Fruit fly (Drosophila melanogaster) whole organism, embryonic: Measurements from ENCODE around the gene CG13605.

ENCODE experiments used
- Asciz ChIP-seq: fragments of 200-800 bp; sonication (Bioruptor generic); optimal IDR thresholded peaks from 2 replicates; lab custom pipeline; 2017; ENCODE audit warnings: missing biosample characterization, mild to moderate bottlenecking, missing genetic modification characterization, missing genetic modification reagents
- CG1024 ChIP-seq: fragments of 200-800 bp; sonication (Bioruptor generic); IDR thresholded peaks from 2 replicates; pipeline ENCODE4 v1.3.6; 2022; ENCODE audit warnings: missing biosample characterization, missing genetic modification characterization
- CG10267 ChIP-seq: fragments of 200-800 bp; sonication (Bioruptor generic); optimal IDR thresholded peaks from 2 replicates; lab custom pipeline; 2018; ENCODE audit warnings: missing biosample characterization, mild to moderate bottlenecking, missing genetic modification characterization, moderate library complexity
- CG10274 ChIP-seq: fragments of 200-800 bp; sonication (Bioruptor generic); optimal IDR thresholded peaks from 3 replicates; lab custom pipeline; 2017; ENCODE audit warnings: missing biosample characterization, mild to moderate bottlenecking, missing genetic modification characterization
- CG10565 ChIP-seq: fragments of 200-800 bp; sonication (Bioruptor generic); optimal IDR thresholded peaks from 3 replicates; lab custom pipeline; 2016; ENCODE audit warnings: missing biosample characterization, mild to moderate bottlenecking, missing genetic modification characterization
- CG12219 ChIP-seq: fragments of 200-800 bp; sonication (Bioruptor generic); optimal IDR thresholded peaks from 3 replicates; lab custom pipeline; 2018; ENCODE audit warnings: missing biosample characterization, mild to moderate bottlenecking, missing genetic modification characterization
- CG12659 ChIP-seq: fragments of 200-800 bp; sonication (Bioruptor generic); optimal IDR thresholded peaks from 3 replicates; lab custom pipeline; 2017; ENCODE audit warnings: mild to moderate bottlenecking, missing biosample characterization, missing genetic modification reagents, missing genetic modification characterization
- CG14050 ChIP-seq: fragments of 200-800 bp; sonication (Bioruptor generic); IDR thresholded peaks from 3 replicates; pipeline ENCODE4 v1.3.6; 2022; ENCODE audit warnings: missing biosample characterization, missing genetic modification characterization
- CG15479 ChIP-seq: fragments of 200-800 bp; sonication (Bioruptor generic); optimal IDR thresholded peaks from 3 replicates; lab custom pipeline; 2019; ENCODE audit warnings: missing biosample characterization, mild to moderate bottlenecking, missing genetic modification characterization, moderate library complexity
- CG1602 ChIP-seq: fragments of 200-800 bp; sonication (Bioruptor generic); optimal IDR thresholded peaks from 3 replicates; lab custom pipeline; 2016; ENCODE audit warnings: missing biosample characterization, missing genetic modification characterization
- CG16813 ChIP-seq: fragments of 200-800 bp; sonication (Bioruptor generic); IDR thresholded peaks from 3 replicates; pipeline ENCODE4 v1.3.6; 2022; ENCODE audit warnings: missing biosample characterization, missing genetic modification characterization; ENCODE audit not compliant: partially characterized antibody
- CG17568 ChIP-seq: fragments of 200-800 bp; sonication (Bioruptor generic); optimal IDR thresholded peaks from 2 replicates; lab custom pipeline; 2018; ENCODE audit warnings: missing biosample characterization, mild to moderate bottlenecking, missing genetic modification characterization, moderate library complexity
- CG17912 ChIP-seq: fragments of 200-800 bp; sonication (Bioruptor generic); optimal IDR thresholded peaks from 2 replicates; lab custom pipeline; 2018; ENCODE audit warnings: missing biosample characterization, mild to moderate bottlenecking, missing genetic modification characterization
- CG18476 ChIP-seq: fragments of 200-800 bp; sonication (Bioruptor generic); optimal IDR thresholded peaks from 2 replicates; lab custom pipeline; 2016; ENCODE audit warnings: missing biosample characterization, mild to moderate bottlenecking, missing genetic modification characterization
- CG2120 ChIP-seq: fragments of 200-800 bp; sonication (Bioruptor generic); optimal IDR thresholded peaks from 3 replicates; lab custom pipeline; 2016; ENCODE audit warnings: missing biosample characterization, missing genetic modification characterization
- CG2199 ChIP-seq: fragments of 200-800 bp; sonication (Bioruptor generic); IDR thresholded peaks from 3 replicates; pipeline ENCODE4 v1.3.6; 2022; ENCODE audit warnings: missing biosample characterization, missing genetic modification characterization
- CG32767 ChIP-seq: fragments of 200-800 bp; sonication (Bioruptor generic); IDR thresholded peaks from 2 replicates; pipeline ENCODE4 v1.3.6; 2022; ENCODE audit warnings: missing biosample characterization, missing genetic modification characterization
- CG3281 ChIP-seq: fragments of 200-800 bp; sonication (Bioruptor generic); optimal IDR thresholded peaks from 3 replicates; lab custom pipeline; 2017; ENCODE audit warnings: missing biosample characterization, mild to moderate bottlenecking, missing genetic modification characterization
- CG8281 ChIP-seq: fragments of 200-800 bp; sonication (Bioruptor generic); optimal IDR thresholded peaks from 2 replicates; lab custom pipeline; 2018; ENCODE audit warnings: missing biosample characterization, mild to moderate bottlenecking, missing genetic modification characterization, moderate library complexity
- Dad ChIP-seq: fragments of 200-800 bp; sonication (Bioruptor generic); optimal IDR thresholded peaks from 3 replicates; lab custom pipeline; 2016; ENCODE audit warnings: missing biosample characterization, missing genetic modification characterization
- Drgx ChIP-seq: fragments of 200-800 bp; sonication (Bioruptor generic); IDR thresholded peaks from 2 replicates; pipeline ENCODE4 v1.3.6; 2022; ENCODE audit warnings: missing biosample characterization, missing genetic modification characterization
- Ets65A ChIP-seq: fragments of 200-800 bp; sonication (Bioruptor generic); peaks from one replicate; lab custom pipeline; 2016; ENCODE audit warnings: missing biosample characterization, missing genetic modification characterization
- Fer3 ChIP-seq: fragments of 200-800 bp; sonication (Bioruptor generic); optimal IDR thresholded peaks from 2 replicates; lab custom pipeline; 2018; ENCODE audit warnings: missing biosample characterization, mild to moderate bottlenecking, missing genetic modification characterization, moderate library complexity
- GATAe ChIP-seq: fragments of 200-800 bp; sonication (Bioruptor generic); conservative IDR thresholded peaks from 2 replicates; pipeline ENCODE4 v1.3.6; 2022; ENCODE audit warnings: missing biosample characterization, missing genetic modification characterization
- H15 ChIP-seq: fragments of 200-800 bp; sonication (Bioruptor generic); IDR thresholded peaks from 3 replicates; pipeline ENCODE4 v1.3.6; 2022; ENCODE audit warnings: missing biosample characterization, missing genetic modification characterization
- Mad ChIP-seq: fragments of 200-800 bp; sonication (Bioruptor generic); optimal IDR thresholded peaks from 2 replicates; lab custom pipeline; 2016; ENCODE audit warnings: missing biosample characterization, missing genetic modification characterization
- Med ChIP-seq: fragments of 200-800 bp; sonication (Bioruptor generic); peaks from one replicate; lab custom pipeline; 2016; ENCODE audit warnings: missing biosample characterization, missing genetic modification characterization, mild to moderate bottlenecking, inconsistent platforms, moderate library complexity
- Meics ChIP-seq: fragments of 200-800 bp; sonication (Bioruptor generic); optimal IDR thresholded peaks from 2 replicates; lab custom pipeline; 2017; ENCODE audit warnings: missing biosample characterization, mild to moderate bottlenecking, missing genetic modification characterization
- Myb ChIP-seq: fragments of 200-800 bp; sonication (Bioruptor generic); optimal IDR thresholded peaks from 2 replicates; lab custom pipeline; 2016; ENCODE audit warnings: missing biosample characterization, missing genetic modification characterization
- NC2α ChIP-seq: fragments of 200-800 bp; sonication (Bioruptor generic); optimal IDR thresholded peaks from 2 replicates; lab custom pipeline; 2016; ENCODE audit warnings: missing biosample characterization, missing genetic modification characterization
- Sry-β ChIP-seq: fragments of 200-800 bp; sonication (Bioruptor generic); optimal IDR thresholded peaks from 2 replicates; lab custom pipeline; 2018; ENCODE audit warnings: missing biosample characterization, mild to moderate bottlenecking, missing genetic modification characterization, moderate library complexity
- TFAM ChIP-seq: fragments of 200-800 bp; sonication (Bioruptor generic); optimal IDR thresholded peaks from 2 replicates; lab custom pipeline; 2017; ENCODE audit warnings: missing biosample characterization, missing genetic modification characterization, inconsistent platforms
- Xrp1 ChIP-seq: fragments of 200-800 bp; sonication (Bioruptor generic); IDR thresholded peaks from 2 replicates; pipeline ENCODE4 v1.3.6; 2022; ENCODE audit warnings: missing biosample characterization, missing genetic modification characterization
- ase ChIP-seq: fragments of 200-800 bp; sonication (Bioruptor generic); IDR thresholded peaks from 3 replicates; pipeline ENCODE4 v1.3.6; 2022; ENCODE audit warnings: missing biosample characterization, missing genetic modification characterization
- bsh ChIP-seq, 2 experiments: fragments of 200-800 bp; sonication (Bioruptor generic); optimal IDR thresholded peaks; 2 replicates each; lab custom pipeline; 2017 to 2018; ENCODE audit warnings: mild to moderate bottlenecking in 2 of 2, missing biosample characterization in 2 of 2, missing genetic modification characterization in 2 of 2, moderate library complexity in 1 of 2
- caup ChIP-seq: fragments of 200-800 bp; sonication (Bioruptor generic); optimal IDR thresholded peaks from 3 replicates; lab custom pipeline; 2017; ENCODE audit warnings: missing biosample characterization, mild to moderate bottlenecking, missing genetic modification characterization, moderate library complexity; ENCODE audit not compliant: severe bottlenecking
- dmrt11E ChIP-seq: fragments of 200-800 bp; sonication (Bioruptor generic); optimal IDR thresholded peaks from 3 replicates; lab custom pipeline; 2018; ENCODE audit warnings: missing biosample characterization, mild to moderate bottlenecking, missing genetic modification characterization, moderate library complexity
- dysf ChIP-seq: fragments of 200-800 bp; sonication (Bioruptor generic); IDR thresholded peaks from 3 replicates; pipeline ENCODE4 v1.3.6; 2022; ENCODE audit warnings: missing biosample characterization, missing genetic modification characterization
- h ChIP-seq: fragments of >200 bp; optimal IDR thresholded peaks from 2 replicates; lab custom pipeline; 2017
- jigr1 ChIP-seq: fragments of 200-800 bp; sonication (Bioruptor generic); IDR thresholded peaks from 3 replicates; pipeline ENCODE4 v1.3.6; 2022; ENCODE audit warnings: missing biosample characterization, missing genetic modification characterization
- lmd ChIP-seq: fragments of 200-800 bp; sonication (Bioruptor generic); IDR thresholded peaks from 2 replicates; pipeline ENCODE4 v1.3.6; 2022; ENCODE audit warnings: missing biosample characterization, missing genetic modification characterization
- mam ChIP-seq: fragments of 200-800 bp; sonication (Bioruptor generic); optimal IDR thresholded peaks from 3 replicates; lab custom pipeline; 2016; ENCODE audit warnings: missing biosample characterization, missing genetic modification characterization
- mld ChIP-seq: fragments of 200-800 bp; sonication (Bioruptor generic); IDR thresholded peaks from 3 replicates; pipeline ENCODE4 v1.3.6; 2022; ENCODE audit warnings: missing biosample characterization, missing genetic modification characterization; ENCODE audit not compliant: partially characterized antibody
- seq ChIP-seq: fragments of 200-800 bp; sonication (Bioruptor generic); IDR thresholded peaks from 2 replicates; pipeline ENCODE4 v1.3.6; 2022; ENCODE audit warnings: missing biosample characterization, missing genetic modification characterization
- slou ChIP-seq: fragments of 200-800 bp; sonication (Bioruptor generic); optimal IDR thresholded peaks from 3 replicates; lab custom pipeline; 2016; ENCODE audit warnings: missing biosample characterization, missing genetic modification characterization

The CG13605 gene

dm6 chr3R:24148838-24149237, 36.6 kb upstream of the CG13605 start, which contains the start of gene Slimp (continued):
- TF ChIP-seq CG15479 (no peak), Sry-β (no peak), CG12219 (no peak), CG1602 (no peak), CG17912 (GFP tag; lab: Kevin White, UChicago) (no peak), Meics (GFP tag; lab: Kevin White, UChicago) (peak; percentile 17), Asciz (GFP tag; lab: Kevin White, UChicago) (no peak), lmd (no peak), caup (GFP tag; lab: Kevin White, UChicago) (no peak)

DNA sequence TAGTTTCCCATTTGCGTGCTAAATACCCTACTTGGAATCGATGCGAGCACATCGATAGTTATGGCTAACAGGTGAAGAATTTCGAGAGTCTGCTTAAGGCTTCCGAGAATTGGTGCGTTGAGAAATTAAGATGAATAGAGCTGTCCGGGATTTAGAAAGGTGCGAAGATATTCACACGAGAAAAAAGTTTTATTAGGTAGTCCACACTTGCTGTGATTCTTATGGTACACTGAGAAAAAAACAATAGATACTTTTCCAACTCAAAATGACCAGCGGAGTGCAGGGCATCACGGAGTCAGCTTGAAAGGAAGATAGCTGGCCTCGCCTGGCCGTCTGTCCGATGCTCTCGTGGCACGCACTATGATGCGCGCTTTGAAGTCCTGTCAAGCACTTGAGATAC, 32.4 kb upstream of the CG13605 start:
- no peak for TF ChIP-seq CG12659
- TF ChIP-seq CG10274 (GFP tag; lab: Kevin White, UChicago), result peak; percentile 58
- TF ChIP-seq Med (GFP tag; lab: Kevin White, UChicago), result peak; percentile 7
- peak in 1 of 2 experiments; percentile 86 for TF ChIP-seq bsh (GFP tag; optimal IDR thresholded peaks at IDR 0.05; lab: Kevin White, UChicago)

DNA sequence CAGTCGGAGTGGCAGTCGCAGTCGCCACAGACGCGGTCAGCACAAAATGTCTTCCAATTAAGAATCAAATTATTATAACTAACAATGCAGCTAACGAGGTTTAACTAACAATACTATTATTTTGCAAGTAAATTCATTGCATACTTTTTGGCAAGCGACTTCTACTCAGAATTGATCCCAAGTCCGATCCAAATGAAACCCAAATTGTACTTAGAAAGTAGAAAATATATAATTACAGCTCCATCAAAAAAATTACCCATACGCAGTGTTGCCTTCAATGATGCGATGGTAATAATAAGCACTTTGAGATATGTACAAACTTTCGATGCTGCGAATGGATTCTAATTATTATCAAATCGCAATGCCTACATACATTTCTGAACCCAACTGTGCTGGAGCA, 31.6 kb upstream of the CG13605 start:
- TF ChIP-seq TFAM (GFP tag; lab: Kevin White, UChicago) (no peak), Drgx (GFP tag; lab: Robert Waterston, UW) (peak; percentile 31; the same call in 1 of the 2 replicates), bsh (GFP tag; optimal IDR thresholded peaks at IDR 0.05; lab: Kevin White, UChicago) (peak in 1 of 2 experiments; percentile 48), CG1024 (GFP tag; lab: Robert Waterston, UW) (no peak)

DNA sequence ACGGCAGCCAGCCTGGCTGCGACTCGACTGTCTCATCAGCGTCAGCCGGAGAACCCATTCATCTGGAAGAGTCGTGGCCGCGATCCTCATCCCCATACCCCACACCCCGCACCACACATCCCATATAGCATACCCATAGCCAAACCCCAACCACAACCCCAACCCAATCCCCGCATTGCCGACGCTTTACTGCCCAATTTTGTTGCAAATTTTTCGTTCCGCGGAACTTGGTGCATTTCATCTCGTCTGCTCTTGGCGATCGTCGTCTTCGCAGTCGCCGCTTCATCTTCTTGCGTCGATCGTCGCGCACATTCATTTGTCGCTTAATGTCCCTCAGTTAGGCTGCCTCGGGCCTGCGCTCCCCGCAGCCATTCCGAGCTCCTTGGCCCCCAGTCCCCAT, 31.2 kb upstream of the CG13605 start:
- TF ChIP-seq CG2120, result no peak
- no peak for TF ChIP-seq CG8281 (tag; lab: Kevin White, UChicago)
- TF ChIP-seq CG32767 (GFP tag; lab: Robert Waterston, UW), result no peak
- TF ChIP-seq Ets65A (GFP tag; lab: Kevin White, UChicago), result peak; percentile 57

- TF ChIP-seq h (lab: Kevin White, UChicago) (no peak), Myb (GFP tag; lab: Kevin White, UChicago) (no peak), Fer3 (no peak), slou (no peak), mld (GFP tag; lab: Robert Waterston, UW) (no peak), Med (GFP tag; lab: Kevin White, UChicago) (peak; percentile 71), GATAe (GFP tag; lab: Robert Waterston, UW) (no peak), CG2199 (GFP tag; lab: Robert Waterston, UW) (no peak), Dad (no peak), seq (no peak), Mad (GFP tag; lab: Kevin White, UChicago) (no peak), H15 (0 out of 3 replicates have a peak, but pooled peaks have one; percentile 41), CG10565 (GFP tag; lab: Kevin White, UChicago) (no peak), NC2α (GFP tag; lab: Kevin White, UChicago) (no peak), Xrp1 (GFP tag; lab: Robert Waterston, UW) (peak; percentile 32; the same call in 1 of the 2 replicates), dysf (GFP tag; lab: Robert Waterston, UW) (peak; percentile 40; the same call in 2 of the 3 replicates), CG10267 (tag; lab: Kevin White, UChicago) (no peak), CG14050 (GFP tag; lab: Robert Waterston, UW) (no peak), CG17568 (no peak), jigr1 (no peak), CG18476 (GFP tag; lab: Kevin White, UChicago) (no peak), dmrt11E (tag; lab: Kevin White, UChicago) (peak; percentile 23), CG16813 (no peak), ase (0 out of 3 replicates have a peak, but pooled peaks have one; percentile 14), Sry-β (no peak), CG3281 (GFP tag; lab: Kevin White, UChicago) (no peak), mam (peak; percentile 10)
Measured at dm6 chr3R:24142971-24143370, 30.8 kb upstream of the CG13605 start.
